Worm (Caenorhabditis elegans) whole organism, mixed stage, embryonic: ENCODE results near the gene Y69H2.9.

Source experiments
- M03D4.4 ChIP-seq: sonication (generic microtip); optimal IDR thresholded peaks from 2 replicates; lab custom pipeline; 2017; ENCODE audit warnings: mild to moderate bottlenecking, missing genetic modification characterization, missing compliant biosample characterization
- bed-3 ChIP-seq: fragments of 200-800 bp; sonication (Bioruptor generic); optimal IDR thresholded peaks from 3 replicates; lab custom pipeline; 2018; ENCODE audit warnings: mild to moderate bottlenecking, missing genetic modification characterization, moderate library complexity, missing compliant biosample characterization
- blmp-1 ChIP-seq: fragments of 150-350 bp; optimal IDR thresholded peaks from 2 replicates; lab custom pipeline; 2014; ENCODE audit warnings: missing biosample characterization, missing genetic modification characterization
- ceh-43 ChIP-seq: fragments of 200-800 bp; sonication (Bioruptor generic); optimal IDR thresholded peaks from 2 replicates; lab custom pipeline; 2018; ENCODE audit warnings: mild to moderate bottlenecking, missing genetic modification characterization, moderate library complexity, missing compliant biosample characterization
- ceh-83 ChIP-seq: fragments of 200-800 bp; sonication (Bioruptor generic); optimal IDR thresholded peaks from 2 replicates; lab custom pipeline; 2018; ENCODE audit warnings: mild to moderate bottlenecking, missing genetic modification characterization, missing compliant biosample characterization
- ces-1 ChIP-seq: fragments of 150-350 bp; optimal IDR thresholded peaks from 2 replicates; lab custom pipeline; 2014; ENCODE audit warnings: missing biosample characterization, missing genetic modification reagents, missing genetic modification characterization
- cnd-1 ChIP-seq: fragments of 200-800 bp; sonication (Bioruptor generic); optimal IDR thresholded peaks from 2 replicates; lab custom pipeline; 2018; ENCODE audit warnings: mild to moderate bottlenecking, missing genetic modification characterization, missing compliant biosample characterization
- drap-1 ChIP-seq: fragments of 200-800 bp; sonication (Bioruptor generic); optimal IDR thresholded peaks from 3 replicates; lab custom pipeline; 2018; ENCODE audit warnings: mild to moderate bottlenecking, missing genetic modification characterization, missing compliant biosample characterization
- elt-1 ChIP-seq: sonication (generic microtip); optimal IDR thresholded peaks from 2 replicates; lab custom pipeline; 2017; ENCODE audit warnings: missing genetic modification characterization, mild to moderate bottlenecking, missing compliant biosample characterization, antibody characterized with exemption, moderate library complexity, borderline replicate concordance; ENCODE audit not compliant: insufficient read depth
- elt-3 ChIP-seq: fragments of 150-350 bp; optimal IDR thresholded peaks from 2 replicates; lab custom pipeline; 2014; ENCODE audit warnings: missing biosample characterization, missing genetic modification characterization
- ham-2 ChIP-seq: fragments of 200-800 bp; sonication (Bioruptor generic); optimal IDR thresholded peaks from 2 replicates; lab custom pipeline; 2018; ENCODE audit warnings: mild to moderate bottlenecking, missing genetic modification characterization, missing compliant biosample characterization
- hlh-1 ChIP-seq: fragments of 150-350 bp; optimal IDR thresholded peaks from 2 replicates; lab custom pipeline; 2014; ENCODE audit warnings: missing biosample characterization, missing genetic modification reagents, missing genetic modification characterization
- lin-32 ChIP-seq: fragments of 200-800 bp; sonication (Bioruptor generic); optimal IDR thresholded peaks from 2 replicates; lab custom pipeline; 2018; ENCODE audit warnings: mild to moderate bottlenecking, missing genetic modification characterization, missing compliant biosample characterization
- lsy-2 ChIP-seq: fragments of 150-350 bp; optimal IDR thresholded peaks from 2 replicates; lab custom pipeline; 2014; ENCODE audit warnings: missing biosample characterization, missing genetic modification characterization
- mab-5 ChIP-seq: fragments of 150-350 bp; optimal IDR thresholded peaks from 2 replicates; lab custom pipeline; 2014; ENCODE audit warnings: missing biosample characterization, missing genetic modification characterization
- mep-1 ChIP-seq: fragments of 150-350 bp; optimal IDR thresholded peaks from 2 replicates; lab custom pipeline; 2017; ENCODE audit warnings: missing biosample characterization, missing genetic modification reagents, missing genetic modification characterization, inconsistent platforms
- mls-2 ChIP-seq: sonication (generic microtip); optimal IDR thresholded peaks from 2 replicates; lab custom pipeline; 2016; ENCODE audit warnings: mild to moderate bottlenecking, missing genetic modification characterization, moderate library complexity, missing compliant biosample characterization
- nhr-12 ChIP-seq: fragments of 150-350 bp; optimal IDR thresholded peaks from 2 replicates; lab custom pipeline; 2014; ENCODE audit warnings: missing biosample characterization, missing genetic modification characterization
- nhr-237 ChIP-seq: fragments of 150-350 bp; optimal IDR thresholded peaks from 2 replicates; lab custom pipeline; 2014; ENCODE audit warnings: missing biosample characterization, missing genetic modification characterization
- nhr-28 ChIP-seq: fragments of 150-350 bp; optimal IDR thresholded peaks from 2 replicates; lab custom pipeline; 2014; ENCODE audit warnings: missing biosample characterization, missing genetic modification characterization
- sem-2 ChIP-seq: fragments of 200-800 bp; sonication (Bioruptor generic); optimal IDR thresholded peaks from 2 replicates; lab custom pipeline; 2018; ENCODE audit warnings: mild to moderate bottlenecking, missing genetic modification characterization, missing compliant biosample characterization
- snpc-4 ChIP-seq: fragments of 150-350 bp; optimal IDR thresholded peaks from 2 replicates; lab custom pipeline; 2014; ENCODE audit warnings: missing biosample characterization, missing genetic modification characterization
- sptf-1 ChIP-seq: sonication (generic microtip); optimal IDR thresholded peaks from 2 replicates; lab custom pipeline; 2017; ENCODE audit warnings: mild to moderate bottlenecking, missing genetic modification characterization, moderate library complexity, missing compliant biosample characterization
- unc-120 ChIP-seq: sonication (generic microtip); optimal IDR thresholded peaks from 2 replicates; lab custom pipeline; 2017; ENCODE audit warnings: missing genetic modification characterization, missing compliant biosample characterization; ENCODE audit not compliant: poor library complexity, severe bottlenecking
- unc-39 ChIP-seq: fragments of 150-350 bp; optimal IDR thresholded peaks from 2 replicates; lab custom pipeline; 2014; ENCODE audit warnings: missing biosample characterization, missing genetic modification characterization
- unc-62 ChIP-seq: fragments of 150-350 bp; optimal IDR thresholded peaks from 2 replicates; lab custom pipeline; 2014; ENCODE audit warnings: missing biosample characterization, missing genetic modification reagents, missing genetic modification characterization
- zip-8 ChIP-seq: fragments of 150-350 bp; optimal IDR thresholded peaks from 2 replicates; lab custom pipeline; 2014; ENCODE audit warnings: missing biosample characterization, missing genetic modification characterization
- ztf-11 ChIP-seq: fragments of 150-350 bp; optimal IDR thresholded peaks from 2 replicates; lab custom pipeline; 2014; ENCODE audit warnings: missing biosample characterization, missing genetic modification characterization

Gene Y69H2.9

ce11 chrV:18706063-18706620 is 4.8 kb downstream of the Y69H2.9 start, which contains the start of gene Y17D7C.1:
Gene Y17D7C.1, plus strand, starts transcription at chrV:18706570.
- TF ChIP-seq hlh-1 (peak; percentile 26), lin-32 (GFP tag; lab: Kevin White, UChicago) (no peak)
- TF ChIP-seq, all 35 proteins: peak for 1

ce11 chrV:18708015-18708414 is 6.7 kb downstream of the Y69H2.9 start:
- TF ChIP-seq mep-1 (tag; lab: Kevin White, UChicago) = no peak
- no peak for TF ChIP-seq blmp-1
- no peak for TF ChIP-seq ceh-83
- no peak for TF ChIP-seq lsy-2
- no peak for TF ChIP-seq sem-2 (GFP tag; lab: Kevin White, UChicago)
- TF ChIP-seq mab-5 (tag; lab: Kevin White, UChicago) = no peak
- no peak for TF ChIP-seq ztf-11 (tag; lab: Kevin White, UChicago)
- no peak for TF ChIP-seq cnd-1 (tag; lab: Kevin White, UChicago)
- no peak for TF ChIP-seq ham-2 (GFP tag; lab: Kevin White, UChicago)
- no peak for TF ChIP-seq hlh-1
- no peak for TF ChIP-seq sptf-1
- no peak for TF ChIP-seq nhr-237 (tag; lab: Kevin White, UChicago)
- no peak for TF ChIP-seq nhr-28
- no peak for TF ChIP-seq ceh-43
- TF ChIP-seq M03D4.4 (tag; lab: Kevin White, UChicago) = no peak
- no peak for TF ChIP-seq lin-32 (GFP tag; lab: Kevin White, UChicago)
- TF ChIP-seq unc-120 = no peak
- TF ChIP-seq mls-2 (tag; lab: Kevin White, UChicago) = no peak
- TF ChIP-seq ces-1 (GFP tag; lab: Kevin White, UChicago) = no peak
- no peak for TF ChIP-seq unc-39 (tag; lab: Kevin White, UChicago)

- no peak for TF ChIP-seq ham-2 (GFP tag; lab: Kevin White, UChicago)
- no peak for TF ChIP-seq lsy-2
- no peak for TF ChIP-seq nhr-12 (tag; lab: Kevin White, UChicago)
These were observed 8.0 kb downstream of the Y69H2.9 start, which contains the start of gene Y17D7C.6 for ce11 chrV:18709203-18709860. Gene Y17D7C.6, plus strand, starts transcription at chrV:18709810.

ce11 chrV:18710045-18710490 is 8.7 kb downstream of the Y69H2.9 start:
- TF ChIP-seq unc-62 (GFP tag; lab: Kevin White, UChicago) = no peak
- TF ChIP-seq sptf-1 = no peak
- no peak for TF ChIP-seq snpc-4 (tag; lab: Kevin White, UChicago)
- no peak for TF ChIP-seq elt-1 (tag; lab: Kevin White, UChicago)
- TF ChIP-seq cnd-1 (tag; lab: Kevin White, UChicago) = peak; percentile 69
- peak; percentile 88 for TF ChIP-seq lin-32 (GFP tag; lab: Kevin White, UChicago)
- TF ChIP-seq ces-1 (GFP tag; lab: Kevin White, UChicago) = peak; percentile 50
- peak; percentile 84 for TF ChIP-seq unc-39 (tag; lab: Kevin White, UChicago)
- peak; percentile 86 for TF ChIP-seq lsy-2
- no peak for TF ChIP-seq nhr-28

- TF ChIP-seq zip-8 (tag; lab: Kevin White, UChicago) (no peak), drap-1 (GFP tag; lab: Kevin White, UChicago) (no peak), bed-3 (no peak), sptf-1 (no peak), hlh-1 (no peak), ceh-43 (no peak), ham-2 (GFP tag; lab: Kevin White, UChicago) (no peak), ztf-11 (tag; lab: Kevin White, UChicago) (no peak), mls-2 (tag; lab: Kevin White, UChicago) (no peak), elt-3 (no peak), ces-1 (GFP tag; lab: Kevin White, UChicago) (no peak), M03D4.4 (tag; lab: Kevin White, UChicago) (no peak)
These were observed 10.0 kb downstream of the Y69H2.9 start for ce11 chrV:18711362-18711761.

ce11 chrV:18712118-18712517 is 10.8 kb downstream of the Y69H2.9 start:
- peak; percentile 46 for TF ChIP-seq unc-39 (tag; lab: Kevin White, UChicago)
- TF ChIP-seq ceh-83 = peak; percentile 34
- no peak for TF ChIP-seq bed-3
- TF ChIP-seq cnd-1 (tag; lab: Kevin White, UChicago) = peak; percentile 36
